Worm (Caenorhabditis elegans) whole organism, young adult: ENCODE measurements around the gene oac-42.

Source experiments
- D2030.7 ChIP-seq: fragments of 200-800 bp; sonication (Bioruptor generic); IDR thresholded peaks from 2 replicates; pipeline ENCODE4 v1.3.6; 2022; ENCODE audit warnings: missing genetic modification reagents, missing genetic modification characterization, missing compliant biosample characterization
- athp-1 ChIP-seq: sonication (generic microtip); optimal IDR thresholded peaks from 2 replicates; lab custom pipeline; 2017; ENCODE audit warnings: mild to moderate bottlenecking, missing genetic modification characterization, missing compliant biosample characterization
- dpl-1 ChIP-seq: fragments of 150-350 bp; optimal IDR thresholded peaks from 2 replicates; lab custom pipeline; 2014; ENCODE audit warnings: missing biosample characterization, missing genetic modification reagents, missing genetic modification characterization
- fkh-3 ChIP-seq: sonication (generic microtip); optimal IDR thresholded peaks from 2 replicates; lab custom pipeline; 2016; ENCODE audit warnings: mild to moderate bottlenecking, missing genetic modification characterization, missing compliant biosample characterization
- lsy-27 ChIP-seq: sonication (generic microtip); optimal IDR thresholded peaks from 2 replicates; lab custom pipeline; 2017; ENCODE audit warnings: missing genetic modification characterization, mild to moderate bottlenecking, missing compliant biosample characterization, antibody characterized with exemption, missing genotype, borderline replicate concordance; ENCODE audit not compliant: insufficient read depth
- nhr-80 ChIP-seq: sonication (generic microtip); optimal IDR thresholded peaks from 2 replicates; lab custom pipeline; 2016; ENCODE audit warnings: missing genetic modification characterization, missing compliant biosample characterization
- nhr-90 ChIP-seq: sonication (generic microtip); optimal IDR thresholded peaks from 2 replicates; lab custom pipeline; 2016; ENCODE audit warnings: missing genotype, mild to moderate bottlenecking, missing genetic modification characterization, missing compliant biosample characterization
- unc-62 ChIP-seq: fragments of 150-350 bp; optimal IDR thresholded peaks from 2 replicates; lab custom pipeline; 2014; ENCODE audit warnings: missing biosample characterization, missing genetic modification reagents, missing genetic modification characterization

ce11 chrV:15867373-15867772, 17.2 kb downstream of the oac-42 start, which contains the start of gene fbxa-197:
- no peak for TF ChIP-seq nhr-80 (tag; lab: Kevin White, UChicago)
- TF ChIP-seq fkh-3: no peak
- no peak for TF ChIP-seq unc-62 (GFP tag; lab: Kevin White, UChicago)
- no peak for TF ChIP-seq lsy-27 (tag; lab: Kevin White, UChicago)
- no peak for TF ChIP-seq nhr-90
- no peak for TF ChIP-seq dpl-1
- no peak for TF ChIP-seq athp-1
- no peak for TF ChIP-seq D2030.7 (GFP tag; lab: Robert Waterston, UW)
